Fruit fly (Drosophila melanogaster) whole organism, embryonic: ENCODE measurements around the gene TfIIS.

ENCODE experiments used
- B-H1 ChIP-seq: fragments of 200-800 bp; sonication (Bioruptor generic); IDR thresholded peaks from 3 replicates; pipeline ENCODE4 v1.3.6; 2022; ENCODE audit warnings: missing biosample characterization, missing genetic modification characterization
- Bgb ChIP-seq: fragments of 200-800 bp; sonication (Bioruptor generic); IDR thresholded peaks from 2 replicates; pipeline ENCODE4 v1.3.6; 2022; ENCODE audit warnings: missing biosample characterization, missing genetic modification characterization; ENCODE audit not compliant: partially characterized antibody
- CG12155 ChIP-seq: fragments of 200-800 bp; sonication (Bioruptor generic); optimal IDR thresholded peaks from 3 replicates; lab custom pipeline; 2016; ENCODE audit warnings: missing biosample characterization, missing genetic modification characterization
- CG12236 ChIP-seq: fragments of 200-800 bp; sonication (Bioruptor generic); optimal IDR thresholded peaks from 2 replicates; lab custom pipeline; 2016; ENCODE audit warnings: missing biosample characterization, missing genetic modification characterization
- CG12744 ChIP-seq: fragments of 200-800 bp; sonication (Bioruptor generic); optimal IDR thresholded peaks from 2 replicates; lab custom pipeline; 2016; ENCODE audit warnings: missing biosample characterization, missing genetic modification characterization
- CG13287 ChIP-seq: fragments of 200-800 bp; sonication (Bioruptor generic); IDR thresholded peaks from 2 replicates; pipeline ENCODE4 v1.3.6; 2022; ENCODE audit warnings: missing biosample characterization, missing genetic modification characterization; ENCODE audit not compliant: partially characterized antibody
- CG14860 ChIP-seq: fragments of 200-800 bp; sonication (Bioruptor generic); IDR thresholded peaks from 3 replicates; pipeline ENCODE4 v1.3.6; 2022; ENCODE audit warnings: missing biosample characterization, missing genetic modification characterization; ENCODE audit not compliant: partially characterized antibody
- CG15073 ChIP-seq: fragments of 200-800 bp; sonication (Bioruptor generic); optimal IDR thresholded peaks from 2 replicates; lab custom pipeline; 2016; ENCODE audit warnings: missing biosample characterization, missing genetic modification characterization
- CG15601 ChIP-seq: fragments of 200-800 bp; sonication (Bioruptor generic); optimal IDR thresholded peaks from 3 replicates; lab custom pipeline; 2019; ENCODE audit warnings: missing biosample characterization, mild to moderate bottlenecking, missing genetic modification characterization, moderate library complexity
- CG1602 ChIP-seq: fragments of 200-800 bp; sonication (Bioruptor generic); optimal IDR thresholded peaks from 3 replicates; lab custom pipeline; 2016; ENCODE audit warnings: missing biosample characterization, missing genetic modification characterization
- CG17328 ChIP-seq: fragments of 200-800 bp; sonication (Bioruptor generic); IDR thresholded peaks from 2 replicates; pipeline ENCODE4 v1.3.6; 2022; ENCODE audit warnings: missing biosample characterization, missing genetic modification characterization
- CG17385 ChIP-seq: fragments of 200-800 bp; sonication (Bioruptor generic); optimal IDR thresholded peaks from 3 replicates; lab custom pipeline; 2018; ENCODE audit warnings: missing biosample characterization, mild to moderate bottlenecking, missing genetic modification characterization
- CG33557 ChIP-seq: fragments of 200-800 bp; sonication (Bioruptor generic); optimal IDR thresholded peaks from 2 replicates; lab custom pipeline; 2019; ENCODE audit warnings: missing biosample characterization, mild to moderate bottlenecking, missing genetic modification characterization, moderate library complexity
- CG6175 ChIP-seq: fragments of 200-800 bp; sonication (Bioruptor generic); IDR thresholded peaks from 3 replicates; pipeline ENCODE4 v1.3.6; 2022; ENCODE audit warnings: missing biosample characterization, missing genetic modification characterization
- CG6689 ChIP-seq: fragments of 200-800 bp; sonication (Bioruptor generic); IDR thresholded peaks from 2 replicates; pipeline ENCODE4 v1.3.6; 2022; ENCODE audit warnings: missing biosample characterization, missing genetic modification characterization
- CG6765 ChIP-seq: fragments of 200-800 bp; sonication (Bioruptor generic); optimal IDR thresholded peaks from 3 replicates; lab custom pipeline; 2017; ENCODE audit warnings: missing biosample characterization, mild to moderate bottlenecking, missing genetic modification characterization
- CG8281 ChIP-seq: fragments of 200-800 bp; sonication (Bioruptor generic); optimal IDR thresholded peaks from 2 replicates; lab custom pipeline; 2018; ENCODE audit warnings: missing biosample characterization, mild to moderate bottlenecking, missing genetic modification characterization, moderate library complexity
- CG8388 ChIP-seq: fragments of 200-800 bp; sonication (Bioruptor generic); optimal IDR thresholded peaks from 2 replicates; lab custom pipeline; 2019; ENCODE audit warnings: missing biosample characterization, mild to moderate bottlenecking, missing genetic modification characterization, moderate library complexity
- CG9932 ChIP-seq: fragments of 200-800 bp; sonication (Bioruptor generic); IDR thresholded peaks from 2 replicates; pipeline ENCODE4 v1.3.6; 2022; ENCODE audit warnings: missing biosample characterization, missing genetic modification characterization
- Chrac-16 ChIP-seq: fragments of 200-800 bp; sonication (Bioruptor generic); optimal IDR thresholded peaks from 3 replicates; lab custom pipeline; 2016; ENCODE audit warnings: missing biosample characterization, missing genetic modification characterization
- Dfd ChIP-seq, 2 experiments: fragments of >200 bp; optimal IDR thresholded peaks; 2 replicates each; lab custom pipeline; 2017; ENCODE audit warnings: missing biosample characterization in 2 of 2, missing genetic modification characterization in 2 of 2
- Dp ChIP-seq: fragments of 200-800 bp; sonication (Bioruptor generic); optimal IDR thresholded peaks from 2 replicates; lab custom pipeline; 2018; ENCODE audit warnings: missing biosample characterization, mild to moderate bottlenecking, missing genetic modification characterization, moderate library complexity
- Eip74EF ChIP-seq, 2 experiments: fragments of 200-800 bp in 1 of 2; fragments of >200 bp in 1 of 2; sonication (Bioruptor generic) in 1 of 2; optimal IDR thresholded peaks; 2 replicates each; lab custom pipeline; 2017 to 2019; ENCODE audit warnings: missing biosample characterization in 2 of 2, missing genetic modification characterization in 2 of 2, mild to moderate bottlenecking in 1 of 2, moderate library complexity in 1 of 2
- Ets97D ChIP-seq: fragments of 200-800 bp; sonication (Bioruptor generic); optimal IDR thresholded peaks from 3 replicates; lab custom pipeline; 2016; ENCODE audit warnings: missing biosample characterization, missing genetic modification characterization
- H2.0 ChIP-seq: fragments of 200-800 bp; sonication (Bioruptor generic); IDR thresholded peaks from 2 replicates; pipeline ENCODE4 v1.3.6; 2022; ENCODE audit warnings: missing biosample characterization, missing genetic modification characterization
- HLH3B ChIP-seq: fragments of 200-800 bp; sonication (Bioruptor generic); IDR thresholded peaks from 2 replicates; pipeline ENCODE4 v1.3.6; 2022; ENCODE audit warnings: missing biosample characterization, missing genetic modification characterization
- Hmr ChIP-seq: fragments of 200-800 bp; sonication (Bioruptor generic); optimal IDR thresholded peaks from 3 replicates; lab custom pipeline; 2017; ENCODE audit warnings: mild to moderate bottlenecking, missing biosample characterization, missing genetic modification reagents, missing genetic modification characterization
- Hr3 ChIP-seq: fragments of 200-800 bp; sonication (Bioruptor generic); optimal IDR thresholded peaks from 3 replicates; lab custom pipeline; 2016; ENCODE audit warnings: missing biosample characterization, missing genetic modification characterization
- Hsf ChIP-seq: fragments of 200-800 bp; sonication (Bioruptor generic); optimal IDR thresholded peaks from 3 replicates; lab custom pipeline; 2016; ENCODE audit warnings: missing biosample characterization, missing genetic modification characterization
- MBD-R2 ChIP-seq: fragments of 200-800 bp; sonication (Bioruptor generic); IDR thresholded peaks from 2 replicates; pipeline ENCODE4 v1.3.6; 2022; ENCODE audit warnings: missing biosample characterization, missing genetic modification characterization
- MESR4 ChIP-seq: fragments of 200-800 bp; sonication (Bioruptor generic); optimal IDR thresholded peaks from 2 replicates; lab custom pipeline; 2018; ENCODE audit warnings: missing biosample characterization, mild to moderate bottlenecking, missing genetic modification characterization, moderate library complexity
- NC2β ChIP-seq: fragments of 200-800 bp; sonication (Bioruptor generic); optimal IDR thresholded peaks from 2 replicates; lab custom pipeline; 2016; ENCODE audit warnings: missing biosample characterization, missing genetic modification characterization
- Oaz ChIP-seq: fragments of 200-800 bp; sonication (Bioruptor generic); IDR thresholded peaks from 2 replicates; pipeline ENCODE4 v1.3.6; 2022; ENCODE audit warnings: missing biosample characterization, missing genetic modification characterization
- Ptx1 ChIP-seq: fragments of 200-800 bp; sonication (Bioruptor generic); IDR thresholded peaks from 2 replicates; pipeline ENCODE4 v1.3.6; 2022; ENCODE audit warnings: missing biosample characterization, missing genetic modification characterization
- Rfx ChIP-seq: fragments of 200-800 bp; sonication (Bioruptor generic); IDR thresholded peaks from 2 replicates; pipeline ENCODE4 v1.3.6; 2022; ENCODE audit warnings: missing biosample characterization, missing genetic modification characterization
- Scr ChIP-seq: fragments of 200-800 bp; sonication (Bioruptor generic); IDR thresholded peaks from 2 replicates; pipeline ENCODE4 v1.3.6; 2022; ENCODE audit warnings: missing biosample characterization, missing genetic modification characterization; ENCODE audit not compliant: partially characterized antibody
- Sry-β ChIP-seq: fragments of 200-800 bp; sonication (Bioruptor generic); optimal IDR thresholded peaks from 2 replicates; lab custom pipeline; 2018; ENCODE audit warnings: missing biosample characterization, mild to moderate bottlenecking, missing genetic modification characterization, moderate library complexity
- Stat92E ChIP-seq, 3 experiments: fragments of >200 bp in 2 of 3; fragments of 200-800 bp in 1 of 3; sonication (Bioruptor generic) in 1 of 3; optimal IDR thresholded peaks; 2 replicates each; lab custom pipeline; 2017 to 2019; ENCODE audit warnings: missing biosample characterization in 3 of 3, missing genetic modification characterization in 3 of 3, mild to moderate bottlenecking in 1 of 3, moderate library complexity in 1 of 3
- amos ChIP-seq: fragments of 200-800 bp; sonication (Bioruptor generic); IDR thresholded peaks from 2 replicates; pipeline ENCODE4 v1.3.6; 2022; ENCODE audit warnings: missing biosample characterization, missing genetic modification characterization; ENCODE audit not compliant: partially characterized antibody
- az2 ChIP-seq: fragments of 200-800 bp; sonication (Bioruptor generic); optimal IDR thresholded peaks from 3 replicates; lab custom pipeline; 2016; ENCODE audit warnings: missing biosample characterization, missing genetic modification characterization
- chif ChIP-seq, 2 experiments: fragments of 200-800 bp; sonication (Bioruptor generic); optimal IDR thresholded peaks; 3 replicates each; lab custom pipeline; 2016; ENCODE audit warnings: missing biosample characterization in 2 of 2, missing genetic modification characterization in 2 of 2
- kah ChIP-seq: fragments of 200-800 bp; sonication (Bioruptor generic); optimal IDR thresholded peaks from 2 replicates; lab custom pipeline; 2018; ENCODE audit warnings: missing biosample characterization, mild to moderate bottlenecking, missing genetic modification characterization
- lilli ChIP-seq: fragments of 200-800 bp; sonication (Bioruptor generic); optimal IDR thresholded peaks from 3 replicates; lab custom pipeline; 2016; ENCODE audit warnings: missing biosample characterization, missing genetic modification characterization
- mam ChIP-seq: fragments of 200-800 bp; sonication (Bioruptor generic); optimal IDR thresholded peaks from 3 replicates; lab custom pipeline; 2016; ENCODE audit warnings: missing biosample characterization, missing genetic modification characterization
- nom ChIP-seq: fragments of 200-800 bp; sonication (Bioruptor generic); optimal IDR thresholded peaks from 2 replicates; lab custom pipeline; 2017; ENCODE audit warnings: missing biosample characterization, missing genetic modification characterization, mild to moderate bottlenecking, moderate library complexity, missing genetic modification reagents
- phol ChIP-seq: fragments of 200-800 bp; sonication (Bioruptor generic); optimal IDR thresholded peaks from 3 replicates; lab custom pipeline; 2018; ENCODE audit warnings: missing biosample characterization, mild to moderate bottlenecking, missing genetic modification characterization, moderate library complexity
- slp2 ChIP-seq: fragments of 200-800 bp; sonication (Bioruptor generic); optimal IDR thresholded peaks from 2 replicates; lab custom pipeline; 2016; ENCODE audit warnings: missing biosample characterization, missing genetic modification characterization
- trem ChIP-seq: fragments of 200-800 bp; optimal IDR thresholded peaks from 3 replicates; lab custom pipeline; 2019; ENCODE audit warnings: missing biosample characterization, mild to moderate bottlenecking, missing genetic modification characterization, moderate library complexity
- wor ChIP-seq: fragments of 200-800 bp; sonication (Bioruptor generic); IDR thresholded peaks from 2 replicates; pipeline ENCODE4 v1.3.6; 2022; ENCODE audit warnings: missing biosample characterization, missing genetic modification characterization

The TfIIS gene

DNA sequence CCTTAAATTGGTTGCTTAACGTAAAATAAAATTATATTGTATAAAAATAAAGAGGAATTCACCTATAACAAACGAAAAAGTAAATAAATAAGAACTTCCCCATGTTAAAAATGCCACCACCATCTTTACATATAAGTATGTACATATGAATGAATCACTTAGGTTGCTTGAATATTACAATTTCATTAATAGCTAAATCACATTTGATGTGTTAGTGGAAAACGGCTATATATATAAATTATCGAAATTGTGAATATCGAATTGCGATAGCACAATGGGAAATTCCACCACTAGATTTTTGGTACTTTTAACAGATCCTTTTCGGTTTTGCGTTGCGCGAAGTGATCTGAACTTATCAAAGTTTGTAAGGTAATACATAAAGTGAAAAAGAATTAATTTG, 811 bp upstream of the TfIIS start, which contains the start of the genes solo and vas (continued):
- TF ChIP-seq Eip74EF (GFP tag; optimal IDR thresholded peaks at IDR 0.05; lab: Kevin White, UChicago) = peak in 1 of 2 experiments; percentile 22
- TF ChIP-seq H2.0 (GFP tag; lab: Robert Waterston, UW) = peak; percentile 50
- TF ChIP-seq Hmr = peak; percentile 51
- TF ChIP-seq phol (tag; lab: Kevin White, UChicago) = peak; percentile 73
- no peak for TF ChIP-seq CG12236
- TF ChIP-seq mam = peak; percentile 42
- TF ChIP-seq slp2 (GFP tag; lab: Kevin White, UChicago) = no peak
- TF ChIP-seq CG8388 (GFP tag; lab: Kevin White, UChicago) = peak; percentile 34
- TF ChIP-seq Ptx1 (GFP tag; lab: Robert Waterston, UW) = peak; percentile 57
- peak; percentile 48 for TF ChIP-seq Ets97D (GFP tag; lab: Kevin White, UChicago)
- TF ChIP-seq CG6175 (GFP tag; lab: Robert Waterston, UW) = no peak
- peak; percentile 49 for TF ChIP-seq CG6689 (GFP tag; lab: Robert Waterston, UW)
- TF ChIP-seq Hsf (GFP tag; lab: Kevin White, UChicago) = peak; percentile 48
- peak; percentile 2 for TF ChIP-seq kah (GFP tag; lab: Kevin White, UChicago)
- TF ChIP-seq MESR4 = no peak
- TF ChIP-seq CG6765 = no peak
- peak; percentile 16; the same call in 1 of the 2 replicates for TF ChIP-seq CG13287 (GFP tag; lab: Robert Waterston, UW)
- no peak for TF ChIP-seq CG8281 (tag; lab: Kevin White, UChicago)
- TF ChIP-seq Hr3 = no peak
- TF ChIP-seq Stat92E (GFP tag; optimal IDR thresholded peaks at IDR 0.05; lab: Kevin White, UChicago) = peak in 1 of 3 experiments; percentile 87
- TF ChIP-seq HLH3B = peak; percentile 41; the same call in 1 of the 2 replicates
- peak; percentile 24; the same call in 1 of the 2 replicates for TF ChIP-seq Scr
- no peak for TF ChIP-seq wor (GFP tag; lab: Robert Waterston, UW)
- peak; percentile 24; the same call in 1 of the 2 replicates for TF ChIP-seq Bgb (GFP tag; lab: Robert Waterston, UW)
- peak; percentile 56 for TF ChIP-seq trem
- TF ChIP-seq CG12155 (GFP tag; lab: Kevin White, UChicago) = peak; percentile 18
- TF ChIP-seq chif (GFP tag; optimal IDR thresholded peaks at IDR 0.05; lab: Kevin White, UChicago) = peak in 1 of 2 experiments; percentile 10
- TF ChIP-seq NC2β (GFP tag; lab: Kevin White, UChicago) = no peak
- peak; percentile 72 for TF ChIP-seq CG9932
- TF ChIP-seq lilli = peak; percentile 27
- TF ChIP-seq MBD-R2 (GFP tag; lab: Robert Waterston, UW) = peak; percentile 48
- peak in 1 of 2 experiments; percentile 55 for TF ChIP-seq Dfd (GFP tag; optimal IDR thresholded peaks at IDR 0.05; lab: Kevin White, UChicago)
- TF ChIP-seq CG1602 (GFP tag; lab: Kevin White, UChicago) = peak; percentile 17
- peak; percentile 26 for TF ChIP-seq az2 (GFP tag; lab: Kevin White, UChicago)
- peak; percentile 25 for TF ChIP-seq CG12744 (GFP tag; lab: Kevin White, UChicago)
- TF ChIP-seq CG17328 (GFP tag; lab: Robert Waterston, UW) = 0 out of 2 replicates have a peak, but pooled peaks have one; percentile 43
- peak; percentile 43 for TF ChIP-seq CG17385
- peak; percentile 32; the same call in 1 of the 2 replicates for TF ChIP-seq amos (GFP tag; lab: Robert Waterston, UW)
- peak; percentile 66 for TF ChIP-seq Sry-β
- TF ChIP-seq B-H1 = no peak
- TF ChIP-seq CG15073 (GFP tag; lab: Kevin White, UChicago) = no peak
- TF ChIP-seq Rfx (GFP tag; lab: Robert Waterston, UW) = peak; percentile 60; the same call in 1 of the 2 replicates
- peak; percentile 43 for TF ChIP-seq CG33557 (GFP tag; lab: Kevin White, UChicago)
- TF ChIP-seq Dp (GFP tag; lab: Kevin White, UChicago) = peak; percentile 15
- TF ChIP-seq nom (GFP tag; lab: Kevin White, UChicago) = no peak
- TF ChIP-seq Chrac-16 = peak; percentile 50
- peak; percentile 27; the same call in 1 of the 3 replicates for TF ChIP-seq CG14860 (GFP tag; lab: Robert Waterston, UW)
- TF ChIP-seq Oaz (GFP tag; lab: Robert Waterston, UW) = 0 out of 2 replicates have a peak, but pooled peaks have one; percentile 38
- peak; percentile 59 for TF ChIP-seq CG15601 (tag; lab: Kevin White, UChicago)
